Worm (Caenorhabditis elegans): ENCODE results near the gene EEED8.15.

DNA sequence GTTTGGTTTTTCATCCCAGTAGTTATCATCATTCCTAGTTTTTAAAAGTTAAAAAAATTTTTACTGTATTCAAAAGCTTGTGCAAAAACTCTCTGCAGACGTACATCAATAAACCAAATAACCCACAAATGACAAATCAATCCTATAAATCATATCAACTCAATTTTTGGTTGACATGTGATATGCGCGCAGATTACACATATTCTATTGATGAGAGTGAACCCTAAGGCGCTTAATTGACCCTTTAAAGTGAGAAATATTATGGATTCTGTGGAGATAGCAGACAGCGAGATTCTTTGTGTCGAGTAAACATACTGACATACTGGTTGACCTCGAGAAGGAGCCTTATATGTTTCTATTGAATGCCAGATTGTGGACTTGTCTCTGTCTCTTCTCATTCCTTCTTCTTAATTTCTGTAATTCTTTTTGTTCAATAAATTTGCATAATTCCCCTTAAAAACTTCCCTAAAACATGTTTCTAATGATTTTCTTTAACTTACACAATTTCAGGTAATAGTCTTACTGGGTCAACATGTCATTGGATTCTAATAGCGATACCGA, 2.7 kb upstream of the EEED8.15 start, which contains the start of gene EEED8.2:
- TF ChIP-seq him-1 (tag; optimal IDR thresholded peaks at IDR 0.05) (no peak), W03F9.2 (tag; optimal IDR thresholded peaks at IDR 0.05) (no peak)
